Fruit fly (Drosophila melanogaster) whole organism, embryonic: ENCODE data around the gene CG13033.
A peak's percentile ranks its signal among the peaks of the same experiment; 100 is the strongest.

Experiments
- CG10654 ChIP-seq: fragments of 200-800 bp; sonication (Bioruptor generic); optimal IDR thresholded peaks from 2 replicates; lab custom pipeline; 2016; ENCODE audit warnings: missing biosample characterization, missing genetic modification characterization
- CG13123 ChIP-seq: fragments of 200-800 bp; sonication (Bioruptor generic); optimal IDR thresholded peaks from 2 replicates; lab custom pipeline; 2016; ENCODE audit warnings: missing biosample characterization, missing genetic modification characterization
- CG14050 ChIP-seq: fragments of 200-800 bp; sonication (Bioruptor generic); IDR thresholded peaks from 3 replicates; pipeline ENCODE4 v1.3.6; 2022; ENCODE audit warnings: missing biosample characterization, missing genetic modification characterization
- CG15073 ChIP-seq: fragments of 200-800 bp; sonication (Bioruptor generic); optimal IDR thresholded peaks from 2 replicates; lab custom pipeline; 2016; ENCODE audit warnings: missing biosample characterization, missing genetic modification characterization
- CG15514 ChIP-seq: fragments of 200-800 bp; sonication (Bioruptor generic); optimal IDR thresholded peaks from 3 replicates; lab custom pipeline; 2017; ENCODE audit warnings: missing biosample characterization, missing genetic modification characterization, mild to moderate bottlenecking, moderate library complexity, missing genetic modification reagents
- CG17186 ChIP-seq: fragments of 200-800 bp; sonication (Bioruptor generic); optimal IDR thresholded peaks from 3 replicates; lab custom pipeline; 2017; ENCODE audit warnings: missing biosample characterization, missing genetic modification reagents, missing genetic modification characterization
- CG17359 ChIP-seq: fragments of 200-800 bp; sonication (Bioruptor generic); optimal IDR thresholded peaks from 3 replicates; lab custom pipeline; 2018; ENCODE audit warnings: missing biosample characterization, mild to moderate bottlenecking, missing genetic modification characterization, moderate library complexity
- CG17612 ChIP-seq: fragments of 200-800 bp; sonication (Bioruptor generic); IDR thresholded peaks from 2 replicates; pipeline ENCODE4 v1.3.6; 2022; ENCODE audit warnings: missing biosample characterization, missing genetic modification characterization
- CG18476 ChIP-seq: fragments of 200-800 bp; sonication (Bioruptor generic); optimal IDR thresholded peaks from 2 replicates; lab custom pipeline; 2016; ENCODE audit warnings: missing biosample characterization, mild to moderate bottlenecking, missing genetic modification characterization
- CG2116 ChIP-seq: fragments of 200-800 bp; sonication (Bioruptor generic); optimal IDR thresholded peaks from 3 replicates; lab custom pipeline; 2018; ENCODE audit warnings: missing biosample characterization, mild to moderate bottlenecking, missing genetic modification characterization
- CG2202 ChIP-seq: fragments of 200-800 bp; sonication (Bioruptor generic); optimal IDR thresholded peaks from 2 replicates; lab custom pipeline; 2018; ENCODE audit warnings: missing biosample characterization, mild to moderate bottlenecking, missing genetic modification characterization
- CG2678 ChIP-seq: fragments of 200-800 bp; sonication (Bioruptor generic); optimal IDR thresholded peaks from 3 replicates; lab custom pipeline; 2019; ENCODE audit warnings: missing biosample characterization, mild to moderate bottlenecking, missing genetic modification characterization, moderate library complexity
- CG32767 ChIP-seq: fragments of 200-800 bp; sonication (Bioruptor generic); IDR thresholded peaks from 2 replicates; pipeline ENCODE4 v1.3.6; 2022; ENCODE audit warnings: missing biosample characterization, missing genetic modification characterization
- CG4328 ChIP-seq: fragments of 200-800 bp; sonication (Bioruptor generic); optimal IDR thresholded peaks from 3 replicates; lab custom pipeline; 2017; ENCODE audit warnings: missing biosample characterization, missing genetic modification reagents, missing genetic modification characterization
- CG4360 ChIP-seq: fragments of 200-800 bp; sonication (Bioruptor generic); IDR thresholded peaks from 2 replicates; pipeline ENCODE4 v1.3.6; 2022; ENCODE audit warnings: missing biosample characterization, missing genetic modification characterization
- CG4730 ChIP-seq: fragments of 200-800 bp; sonication (Bioruptor generic); IDR thresholded peaks from 2 replicates; pipeline ENCODE4 v1.3.6; 2022; ENCODE audit warnings: missing biosample characterization, missing genetic modification characterization
- CG8089 ChIP-seq: fragments of 200-800 bp; sonication (Bioruptor generic); optimal IDR thresholded peaks from 3 replicates; lab custom pipeline; 2016; ENCODE audit warnings: missing biosample characterization, missing genetic modification characterization
- Dip2 ChIP-seq: fragments of 200-800 bp; sonication (Bioruptor generic); IDR thresholded peaks from 2 replicates; pipeline ENCODE4 v1.3.6; 2022; ENCODE audit warnings: missing biosample characterization, missing genetic modification characterization
- HLH3B ChIP-seq: fragments of 200-800 bp; sonication (Bioruptor generic); IDR thresholded peaks from 2 replicates; pipeline ENCODE4 v1.3.6; 2022; ENCODE audit warnings: missing biosample characterization, missing genetic modification characterization
- HLH54F ChIP-seq: fragments of 200-800 bp; sonication (Bioruptor generic); optimal IDR thresholded peaks from 3 replicates; lab custom pipeline; 2016; ENCODE audit warnings: missing biosample characterization, missing genetic modification characterization
- Max ChIP-seq: fragments of 200-800 bp; sonication (Bioruptor generic); optimal IDR thresholded peaks from 2 replicates; lab custom pipeline; 2016; ENCODE audit warnings: missing biosample characterization, mild to moderate bottlenecking, missing genetic modification characterization
- NC2α ChIP-seq: fragments of 200-800 bp; sonication (Bioruptor generic); optimal IDR thresholded peaks from 2 replicates; lab custom pipeline; 2016; ENCODE audit warnings: missing biosample characterization, missing genetic modification characterization
- NFAT ChIP-seq: fragments of 200-800 bp; sonication (Bioruptor generic); IDR thresholded peaks from 2 replicates; pipeline ENCODE4 v1.3.6; 2022; ENCODE audit warnings: missing biosample characterization, missing genetic modification characterization
- Pdp1 ChIP-seq, 2 experiments: fragments of 200-800 bp; sonication (Bioruptor generic); optimal IDR thresholded peaks; 3 replicates each; lab custom pipeline; 2016; ENCODE audit warnings: missing biosample characterization in 2 of 2, missing genetic modification characterization in 2 of 2, mild to moderate bottlenecking in 1 of 2, moderate library complexity in 1 of 2
- Rfx ChIP-seq: fragments of 200-800 bp; sonication (Bioruptor generic); IDR thresholded peaks from 2 replicates; pipeline ENCODE4 v1.3.6; 2022; ENCODE audit warnings: missing biosample characterization, missing genetic modification characterization
- Rx ChIP-seq: fragments of 200-800 bp; sonication (Bioruptor generic); IDR thresholded peaks from 2 replicates; pipeline ENCODE4 v1.3.6; 2022; ENCODE audit warnings: missing biosample characterization, missing genetic modification characterization
- Sox102F ChIP-seq: fragments of 200-800 bp; sonication (Bioruptor generic); optimal IDR thresholded peaks from 2 replicates; lab custom pipeline; 2018; ENCODE audit warnings: missing biosample characterization, mild to moderate bottlenecking, missing genetic modification characterization, moderate library complexity
- Xbp1 ChIP-seq: fragments of 200-800 bp; sonication (Bioruptor generic); optimal IDR thresholded peaks from 3 replicates; lab custom pipeline; 2016; ENCODE audit warnings: missing biosample characterization, mild to moderate bottlenecking, missing genetic modification characterization
- ap ChIP-seq: fragments of 200-800 bp; sonication (Bioruptor generic); IDR thresholded peaks from 2 replicates; pipeline ENCODE4 v1.3.6; 2022; ENCODE audit warnings: missing biosample characterization, missing genetic modification characterization
- ase ChIP-seq: fragments of 200-800 bp; sonication (Bioruptor generic); IDR thresholded peaks from 3 replicates; pipeline ENCODE4 v1.3.6; 2022; ENCODE audit warnings: missing biosample characterization, missing genetic modification characterization
- chm ChIP-seq: fragments of 200-800 bp; sonication (Bioruptor generic); IDR thresholded peaks from 2 replicates; pipeline ENCODE4 v1.3.6; 2022; ENCODE audit warnings: missing biosample characterization, missing genetic modification characterization
- dan ChIP-seq: fragments of 200-800 bp; sonication (Bioruptor generic); IDR thresholded peaks from 2 replicates; pipeline ENCODE4 v1.3.6; 2022; ENCODE audit warnings: missing biosample characterization, missing genetic modification characterization
- dimm ChIP-seq: fragments of 200-800 bp; sonication (Bioruptor generic); IDR thresholded peaks from 2 replicates; pipeline ENCODE4 v1.3.6; 2022; ENCODE audit warnings: missing biosample characterization, missing genetic modification characterization
- gce ChIP-seq: fragments of 200-800 bp; sonication (Bioruptor generic); IDR thresholded peaks from 3 replicates; pipeline ENCODE4 v1.3.6; 2022; ENCODE audit warnings: missing biosample characterization, missing genetic modification characterization
- gro ChIP-seq: fragments of 200-800 bp; sonication (Bioruptor generic); optimal IDR thresholded peaks from 2 replicates; lab custom pipeline; 2016; ENCODE audit warnings: missing biosample characterization, missing genetic modification characterization
- jumu ChIP-seq: fragments of 200-800 bp; sonication (Bioruptor generic); optimal IDR thresholded peaks from 3 replicates; lab custom pipeline; 2016; ENCODE audit warnings: missing biosample characterization, missing genetic modification characterization
- klu ChIP-seq: fragments of 200-800 bp; sonication (Bioruptor generic); IDR thresholded peaks from 2 replicates; pipeline ENCODE4 v1.3.6; 2022; ENCODE audit warnings: missing biosample characterization, missing genetic modification characterization
- knrl ChIP-seq: fragments of 200-800 bp; sonication (Bioruptor generic); IDR thresholded peaks from 3 replicates; pipeline ENCODE4 v1.3.6; 2022; ENCODE audit warnings: missing biosample characterization, missing genetic modification characterization; ENCODE audit not compliant: partially characterized antibody
- lola ChIP-seq, 3 experiments: fragments of >200 bp in 2 of 3; fragments of 200-800 bp in 1 of 3; sonication (Bioruptor generic) in 1 of 3; optimal IDR thresholded peaks; 2 replicates each; lab custom pipeline; 2017 to 2019; ENCODE audit warnings: missing biosample characterization in 3 of 3, missing genetic modification characterization in 3 of 3, mild to moderate bottlenecking in 1 of 3, moderate library complexity in 1 of 3
- lov ChIP-seq, 2 experiments: fragments of 200-800 bp in 1 of 2; fragments of >200 bp in 1 of 2; sonication (Bioruptor generic) in 1 of 2; IDR thresholded peaks in 1 of 2; optimal IDR thresholded peaks in 1 of 2; 2 replicates in 1 of 2; 3 replicates in 1 of 2; pipeline versions ENCODE4 v1.3.6 to Lab custom; 2017 to 2022; ENCODE audit warnings: missing biosample characterization in 1 of 2, missing genetic modification characterization in 1 of 2
- odd ChIP-seq: fragments of 200-800 bp; sonication (Bioruptor generic); optimal IDR thresholded peaks from 2 replicates; lab custom pipeline; 2017; ENCODE audit warnings: missing biosample characterization, mild to moderate bottlenecking, missing genetic modification characterization
- pho ChIP-seq: fragments of 200-800 bp; sonication (Bioruptor generic); optimal IDR thresholded peaks from 2 replicates; lab custom pipeline; 2016; ENCODE audit warnings: missing biosample characterization, missing genetic modification characterization
- repo ChIP-seq: fragments of 200-800 bp; sonication (Bioruptor generic); optimal IDR thresholded peaks from 2 replicates; lab custom pipeline; 2016; ENCODE audit warnings: missing biosample characterization, missing genetic modification characterization
- run ChIP-seq: fragments of 200-800 bp; sonication (Bioruptor generic); optimal IDR thresholded peaks from 3 replicates; lab custom pipeline; 2018; ENCODE audit warnings: missing biosample characterization, mild to moderate bottlenecking, missing genetic modification characterization
- sc ChIP-seq, 3 experiments: fragments of >200 bp in 2 of 3; fragments of 200-800 bp in 1 of 3; sonication (Bioruptor generic) in 1 of 3; optimal IDR thresholded peaks; 2 replicates in 2 of 3; 3 replicates in 1 of 3; lab custom pipeline; 2017; ENCODE audit warnings: mild to moderate bottlenecking in 1 of 3, missing biosample characterization in 1 of 3, missing genetic modification characterization in 1 of 3, missing genetic modification reagents in 1 of 3
- sens-2 ChIP-seq: fragments of 200-800 bp; sonication (Bioruptor generic); IDR thresholded peaks from 2 replicates; pipeline ENCODE4 v1.3.6; 2022; ENCODE audit warnings: missing biosample characterization, missing genetic modification characterization
- sima ChIP-seq: fragments of 200-800 bp; sonication (Bioruptor generic); optimal IDR thresholded peaks from 2 replicates; lab custom pipeline; 2016; ENCODE audit warnings: missing biosample characterization, missing genetic modification characterization
- ssp ChIP-seq: fragments of 200-800 bp; sonication (Bioruptor generic); IDR thresholded peaks from 2 replicates; pipeline ENCODE4 v1.3.6; 2022; ENCODE audit warnings: missing biosample characterization, missing genetic modification characterization
- tio ChIP-seq: fragments of 200-800 bp; sonication (Bioruptor generic); optimal IDR thresholded peaks from 2 replicates; lab custom pipeline; 2017; ENCODE audit warnings: missing biosample characterization, missing genetic modification characterization, inconsistent platforms
- tna ChIP-seq: fragments of 200-800 bp; sonication (Bioruptor generic); IDR thresholded peaks from 2 replicates; pipeline ENCODE4 v1.3.6; 2022; ENCODE audit warnings: missing biosample characterization, missing genetic modification characterization; ENCODE audit not compliant: partially characterized antibody
- tx ChIP-seq: fragments of 200-800 bp; sonication (Bioruptor generic); optimal IDR thresholded peaks from 2 replicates; lab custom pipeline; 2016; ENCODE audit warnings: missing biosample characterization, missing genetic modification characterization

The CG13033 gene

DNA sequence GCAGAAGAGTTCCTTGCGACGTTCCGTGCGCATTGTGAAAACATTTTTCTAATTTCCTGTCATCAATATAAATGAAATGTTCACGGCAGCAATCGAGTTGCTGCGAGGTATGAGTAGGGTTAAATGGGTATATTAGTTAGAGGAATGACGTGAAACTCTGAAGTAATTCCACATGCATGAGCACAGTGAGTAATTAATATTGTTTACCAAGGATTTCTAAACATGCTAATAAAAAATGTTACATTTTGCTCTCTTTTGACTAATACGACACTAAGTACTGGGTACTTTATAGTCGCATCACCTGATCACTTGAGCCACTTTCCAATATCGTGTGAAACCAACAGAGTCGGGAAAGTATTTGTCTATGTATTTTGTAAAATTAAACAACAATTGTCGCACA, 1.2 kb downstream of the CG13033 start (continued):
- TF ChIP-seq run (tag; lab: Kevin White, UChicago): no peak
- no peak for TF ChIP-seq Dip2 (GFP tag; lab: Robert Waterston, UW)
- no peak for TF ChIP-seq CG17186
- no peak for TF ChIP-seq NFAT (GFP tag; lab: Robert Waterston, UW)
- no peak for TF ChIP-seq CG13123 (GFP tag; lab: Kevin White, UChicago)
- TF ChIP-seq sc (optimal IDR thresholded peaks at IDR 0.05; lab: Kevin White, UChicago): no peak
- TF ChIP-seq sc (GFP tag; optimal IDR thresholded peaks at IDR 0.05; lab: Kevin White, UChicago): peak; percentile 22
- no peak for TF ChIP-seq CG2202 (tag; lab: Kevin White, UChicago)
- TF ChIP-seq tx: peak; percentile 21
- TF ChIP-seq lola (GFP tag; optimal IDR thresholded peaks at IDR 0.05; lab: Kevin White, UChicago): peak in 1 of 3 experiments; percentile 29
- no peak for TF ChIP-seq knrl (GFP tag; lab: Robert Waterston, UW)
- TF ChIP-seq CG17612: no peak
- TF ChIP-seq CG15073 (GFP tag; lab: Kevin White, UChicago): no peak
- TF ChIP-seq CG32767: no peak
- TF ChIP-seq Max: no peak
- peak; percentile 35; the same call in 1 of the 2 replicates for TF ChIP-seq Rfx (GFP tag; lab: Robert Waterston, UW)
- no peak for TF ChIP-seq ssp (GFP tag; lab: Robert Waterston, UW)
- TF ChIP-seq Rx (GFP tag; lab: Robert Waterston, UW): no peak
- TF ChIP-seq gro (GFP tag; lab: Kevin White, UChicago): no peak
- TF ChIP-seq dan (GFP tag; lab: Robert Waterston, UW): no peak
- no peak for TF ChIP-seq sens-2
- no peak for TF ChIP-seq CG18476 (GFP tag; lab: Kevin White, UChicago)
- TF ChIP-seq HLH54F (GFP tag; lab: Kevin White, UChicago): no peak
- peak; percentile 1 for TF ChIP-seq jumu
- peak in 1 of 2 experiments; percentile 28 for TF ChIP-seq Pdp1 (GFP tag; optimal IDR thresholded peaks at IDR 0.05; lab: Kevin White, UChicago)
- TF ChIP-seq NC2α (GFP tag; lab: Kevin White, UChicago): no peak
- no peak for TF ChIP-seq pho (GFP tag; lab: Kevin White, UChicago)
- peak; percentile 27 for TF ChIP-seq CG10654 (GFP tag; lab: Kevin White, UChicago)
- no peak for TF ChIP-seq CG15514
- no peak for TF ChIP-seq repo (GFP tag; lab: Kevin White, UChicago)
- TF ChIP-seq lov (optimal IDR thresholded peaks at IDR 0.05; lab: Kevin White, UChicago): no peak
- no peak for TF ChIP-seq lov (GFP tag; IDR thresholded peaks at IDR 0.05; lab: Robert Waterston, UW)
- no peak for TF ChIP-seq CG4360 (GFP tag; lab: Robert Waterston, UW)
- no peak for TF ChIP-seq sima (GFP tag; lab: Kevin White, UChicago)
- no peak for TF ChIP-seq gce
- peak; percentile 76 for TF ChIP-seq Sox102F (GFP tag; lab: Kevin White, UChicago)
- TF ChIP-seq Xbp1: peak; percentile 60
- TF ChIP-seq ase (GFP tag; lab: Robert Waterston, UW): no peak; the same call in 2 of the 3 replicates
- no peak for TF ChIP-seq odd (GFP tag; lab: Kevin White, UChicago)
- peak; percentile 51 for TF ChIP-seq tio
- TF ChIP-seq CG4730 (GFP tag; lab: Robert Waterston, UW): no peak
- peak; percentile 31 for TF ChIP-seq CG2678 (tag; lab: Kevin White, UChicago)
- no peak for TF ChIP-seq tna (GFP tag; lab: Robert Waterston, UW)
- no peak for TF ChIP-seq ap (GFP tag; lab: Robert Waterston, UW)
- TF ChIP-seq HLH3B (GFP tag; lab: Robert Waterston, UW): peak; percentile 64; the same call in 1 of the 2 replicates
- no peak for TF ChIP-seq CG4328 (GFP tag; lab: Kevin White, UChicago)
- TF ChIP-seq dimm (GFP tag; lab: Robert Waterston, UW): no peak
- TF ChIP-seq CG2116: no peak
- TF ChIP-seq klu (GFP tag; lab: Robert Waterston, UW): no peak
- TF ChIP-seq chm (GFP tag; lab: Robert Waterston, UW): no peak
- TF ChIP-seq CG14050 (GFP tag; lab: Robert Waterston, UW): no peak
- TF ChIP-seq CG17359 (tag; lab: Kevin White, UChicago): no peak
- peak; percentile 3 for TF ChIP-seq CG8089 (GFP tag; lab: Kevin White, UChicago)
